Worm (Caenorhabditis elegans) whole organism, L2 larva: Measurements from ENCODE around the gene C38C6.3.

Source experiments
- ZK546.5 ChIP-seq: sonication (generic microtip); optimal IDR thresholded peaks from 2 replicates; lab custom pipeline; 2017; ENCODE audit warnings: missing biosample characterization, missing genetic modification characterization
- ceh-16 ChIP-seq: fragments of 150-350 bp; optimal IDR thresholded peaks from 2 replicates; lab custom pipeline; 2014; ENCODE audit warnings: missing biosample characterization, missing genetic modification characterization
- ceh-82 ChIP-seq: fragments of 150-350 bp; optimal IDR thresholded peaks from 2 replicates; lab custom pipeline; 2014; ENCODE audit warnings: missing biosample characterization, missing genetic modification characterization
- fos-1 ChIP-seq: fragments of 150-350 bp; optimal IDR thresholded peaks from 2 replicates; lab custom pipeline; 2014; ENCODE audit warnings: missing biosample characterization, missing genetic modification characterization
- mab-5 ChIP-seq: fragments of 150-350 bp; optimal IDR thresholded peaks from 2 replicates; lab custom pipeline; 2014; ENCODE audit warnings: missing biosample characterization, missing genetic modification characterization
- nhr-12 ChIP-seq: fragments of 150-350 bp; optimal IDR thresholded peaks from 2 replicates; lab custom pipeline; 2014; ENCODE audit warnings: missing biosample characterization, missing genetic modification characterization
- nhr-129 ChIP-seq: fragments of 150-350 bp; optimal IDR thresholded peaks from 2 replicates; lab custom pipeline; 2014; ENCODE audit warnings: missing biosample characterization, missing genetic modification characterization
- nhr-237 ChIP-seq: fragments of 150-350 bp; optimal IDR thresholded peaks from 2 replicates; lab custom pipeline; 2014; ENCODE audit warnings: missing biosample characterization, missing genetic modification characterization
- unc-62 ChIP-seq: fragments of 150-350 bp; optimal IDR thresholded peaks from 2 replicates; lab custom pipeline; 2014; ENCODE audit warnings: missing biosample characterization, missing genetic modification reagents, missing genetic modification characterization

- no peak for TF ChIP-seq ZK546.5 (tag; lab: Kevin White, UChicago)
- no peak for TF ChIP-seq fos-1 (tag; lab: Kevin White, UChicago)
- no peak for TF ChIP-seq ceh-82
- no peak for TF ChIP-seq nhr-237 (tag; lab: Kevin White, UChicago)
- TF ChIP-seq nhr-12 (tag; lab: Kevin White, UChicago), result no peak
- no peak for TF ChIP-seq nhr-129 (tag; lab: Kevin White, UChicago)
- TF ChIP-seq unc-62, result no peak
- TF ChIP-seq ceh-16 (tag; lab: Kevin White, UChicago), result no peak
- no peak for TF ChIP-seq mab-5 (tag; lab: Kevin White, UChicago)
These were observed 23.5 kb upstream of the C38C6.3 start for ce11 chrII:14609297-14609937.
